Worm (Caenorhabditis elegans): Measurements from ENCODE around the gene clec-64.

The clec-64 gene

DNA sequence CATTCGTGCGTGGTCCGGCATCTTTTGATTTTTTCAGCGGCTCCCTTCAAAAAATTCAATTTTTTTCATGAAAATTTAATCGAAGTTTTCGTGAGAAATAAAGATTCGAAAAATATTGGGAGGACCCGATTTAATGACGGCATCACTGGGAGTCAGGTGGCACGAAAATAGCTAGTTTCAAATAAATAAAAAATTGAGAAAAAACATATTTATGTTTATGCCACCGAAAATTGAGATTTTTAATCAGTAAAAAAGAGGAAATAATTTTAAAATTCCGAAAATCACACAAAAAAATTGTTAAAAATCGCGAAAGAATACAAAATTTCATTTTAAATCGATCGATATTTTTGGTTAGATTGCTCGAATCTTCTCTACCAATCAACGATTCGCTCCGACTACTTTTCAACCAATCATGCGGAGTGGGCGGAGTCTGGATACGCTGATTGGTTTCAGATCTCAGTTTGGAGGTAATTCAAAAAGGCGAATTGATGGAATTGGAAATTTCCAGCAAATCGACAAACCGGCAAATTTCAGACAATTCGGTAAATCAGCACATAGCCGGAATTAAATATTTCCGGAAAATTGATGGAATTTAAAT, 19.9 kb upstream of the clec-64 start, which contains the start of gene gsy-1:
TSS of gene gsy-1 (minus strand) at position 51 of the 598 bp plus-strand sequence.
- peak; percentile 75 for TF ChIP-seq nfya-1 (tag; optimal IDR thresholded peaks at IDR 0.05; ENCODE audit: insufficient read depth)
- no peak for TF ChIP-seq ceh-82 (tag; optimal IDR thresholded peaks at IDR 0.05)
- TF ChIP-seq lsy-12 (tag; optimal IDR thresholded peaks at IDR 0.05), result peak; percentile 35

DNA sequence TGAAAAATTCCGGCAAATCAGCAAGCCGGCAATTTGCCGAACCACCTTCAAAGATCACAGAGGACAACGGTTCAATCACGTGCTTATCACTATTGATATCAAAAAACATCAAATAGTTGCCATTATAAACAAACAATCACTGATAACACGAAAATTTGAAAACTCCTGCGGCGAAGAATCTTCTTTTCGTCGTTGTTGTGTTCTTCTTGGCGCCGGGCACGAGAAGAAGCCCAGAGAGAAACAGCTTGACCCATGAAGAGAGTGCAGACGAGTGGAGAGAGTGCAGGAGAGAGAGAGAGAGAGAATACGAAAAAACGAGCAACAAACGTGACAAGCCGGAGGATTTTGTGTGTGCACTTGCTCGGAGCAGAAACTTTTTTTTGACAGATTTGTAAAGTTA, 19.3 kb upstream of the clec-64 start:
- no peak for TF ChIP-seq nhr-67 (tag; optimal IDR thresholded peaks at IDR 0.05)
- no peak for TF ChIP-seq egl-27 (tag; optimal IDR thresholded peaks at IDR 0.05)
- TF ChIP-seq nhr-11 (tag; optimal IDR thresholded peaks at IDR 0.05), result no peak
- no peak for TF ChIP-seq tbx-2 (tag; optimal IDR thresholded peaks at IDR 0.05)
- no peak for TF ChIP-seq fkh-10 (GFP tag; optimal IDR thresholded peaks at IDR 0.05)
- TF ChIP-seq hmg-11 (tag; optimal IDR thresholded peaks at IDR 0.05), result peak; percentile 12
- TF ChIP-seq nfya-1 (tag; optimal IDR thresholded peaks at IDR 0.05; ENCODE audit: insufficient read depth), result peak; percentile 27
- peak; percentile 9 for TF ChIP-seq snpc-4 (tag; optimal IDR thresholded peaks at IDR 0.05)
- TF ChIP-seq jun-1 (tag; optimal IDR thresholded peaks at IDR 0.05), result peak; percentile 41
- peak; percentile 27 for TF ChIP-seq ama-1 (optimal IDR thresholded peaks at IDR 0.05)
- TF ChIP-seq unc-39 (tag; optimal IDR thresholded peaks at IDR 0.05), result no peak
- TF ChIP-seq nhr-77 (tag; optimal IDR thresholded peaks at IDR 0.05), result no peak
- TF ChIP-seq pqm-1 (tag; optimal IDR thresholded peaks at IDR 0.05), result peak; percentile 95
- TF ChIP-seq lsy-12 (tag; optimal IDR thresholded peaks at IDR 0.05), result peak; percentile 17
- no peak for TF ChIP-seq ZK546.5 (tag; optimal IDR thresholded peaks at IDR 0.05)
- peak; percentile 34 for TF ChIP-seq lin-39 (tag; optimal IDR thresholded peaks at IDR 0.05)
- peak; percentile 93 for TF ChIP-seq pha-4 (tag; optimal IDR thresholded peaks at IDR 0.05)
- peak; percentile 38 for TF ChIP-seq mdl-1 (tag; optimal IDR thresholded peaks at IDR 0.05)
- TF ChIP-seq nhr-76 (tag; optimal IDR thresholded peaks at IDR 0.05), result no peak
- TF ChIP-seq elt-2 (tag; optimal IDR thresholded peaks at IDR 0.05), result peak; percentile 98

- TF ChIP-seq elt-2 (tag; optimal IDR thresholded peaks at IDR 0.05) (peak; percentile 89), snpc-4 (tag; optimal IDR thresholded peaks at IDR 0.05) (no peak), pqm-1 (tag; optimal IDR thresholded peaks at IDR 0.05) (peak; percentile 17)
These were observed 18.3 kb upstream of the clec-64 start for ce11 chrII:12879758-12880157.

DNA sequence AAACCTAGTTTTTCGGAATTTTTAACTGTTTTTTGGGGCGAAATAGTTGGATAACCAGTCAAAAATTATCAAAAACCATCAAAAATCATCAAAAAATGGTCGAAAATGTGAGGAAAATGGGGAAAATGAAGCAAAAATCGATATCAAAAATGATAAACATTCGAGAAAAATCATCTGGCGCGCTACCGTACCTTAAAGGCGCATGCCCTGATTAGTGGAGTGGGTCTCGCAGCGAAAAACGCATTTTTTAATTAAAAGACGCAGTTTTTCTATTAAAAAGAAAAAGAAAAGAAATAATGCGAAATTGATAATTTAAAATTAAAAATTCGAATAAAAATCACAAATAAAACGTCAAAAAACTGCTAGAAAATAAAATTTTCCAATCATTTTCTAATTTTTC, 17.6 kb upstream of the clec-64 start, which contains the start of gene F35C5.1:
TSS of gene F35C5.1 (plus strand) at position 399 of the 400 bp plus-strand sequence.
- TF ChIP-seq skn-1 (tag; optimal IDR thresholded peaks at IDR 0.05) (no peak), pqm-1 (tag; optimal IDR thresholded peaks at IDR 0.05) (no peak), aly-2 (tag; optimal IDR thresholded peaks at IDR 0.05) (no peak), eor-1 (tag; optimal IDR thresholded peaks at IDR 0.05) (no peak), nhr-43 (tag; optimal IDR thresholded peaks at IDR 0.05; ENCODE audit: poor library complexity, severe bottlenecking) (no peak), ztf-11 (tag; optimal IDR thresholded peaks at IDR 0.05) (no peak), fos-1 (tag; optimal IDR thresholded peaks at IDR 0.05) (no peak), fkh-10 (GFP tag; optimal IDR thresholded peaks at IDR 0.05) (no peak), nhr-23 (tag; optimal IDR thresholded peaks at IDR 0.05) (no peak), ceh-9 (tag; optimal IDR thresholded peaks at IDR 0.05) (no peak), elt-1 (tag; optimal IDR thresholded peaks at IDR 0.05) (no peak)

DNA sequence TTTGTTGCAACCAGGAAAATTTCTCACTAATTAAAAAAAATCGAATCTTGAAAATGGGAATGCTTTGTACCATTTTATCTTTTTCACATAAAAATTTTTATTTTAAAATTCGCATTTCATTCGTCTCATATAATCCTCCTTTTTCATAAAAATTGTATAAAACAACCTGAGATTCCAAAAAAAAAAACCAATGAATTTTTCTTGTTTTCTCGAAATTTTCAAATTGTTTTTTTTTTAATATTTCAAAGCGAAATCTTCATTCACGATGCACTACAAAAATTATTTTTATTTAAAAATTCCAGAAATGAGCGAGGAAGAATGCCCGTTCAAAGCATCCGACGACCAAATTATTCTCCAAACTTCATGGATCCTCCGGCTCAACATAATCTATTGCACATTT, 13.1 kb upstream of the clec-64 start, which contains the start of gene sra-14:
TSS of gene sra-14 (plus strand) at position 301 of the 400 bp plus-strand sequence.
- TF ChIP-seq nhr-76 (tag; optimal IDR thresholded peaks at IDR 0.05) (no peak), pha-4 (tag; optimal IDR thresholded peaks at IDR 0.05) (no peak), R02D3.7 (tag; optimal IDR thresholded peaks at IDR 0.05) (no peak), nhr-25 (tag; optimal IDR thresholded peaks at IDR 0.05) (no peak), ama-1 (optimal IDR thresholded peaks at IDR 0.05) (no peak), daf-12 (tag; optimal IDR thresholded peaks at IDR 0.05) (no peak), pqm-1 (tag; optimal IDR thresholded peaks at IDR 0.05) (no peak), ZK546.5 (tag; optimal IDR thresholded peaks at IDR 0.05) (no peak), hmg-11 (tag; optimal IDR thresholded peaks at IDR 0.05) (no peak)
